Fruit fly (Drosophila melanogaster): Measurements from ENCODE around the gene CG14877.

Gene CG14877

DNA sequence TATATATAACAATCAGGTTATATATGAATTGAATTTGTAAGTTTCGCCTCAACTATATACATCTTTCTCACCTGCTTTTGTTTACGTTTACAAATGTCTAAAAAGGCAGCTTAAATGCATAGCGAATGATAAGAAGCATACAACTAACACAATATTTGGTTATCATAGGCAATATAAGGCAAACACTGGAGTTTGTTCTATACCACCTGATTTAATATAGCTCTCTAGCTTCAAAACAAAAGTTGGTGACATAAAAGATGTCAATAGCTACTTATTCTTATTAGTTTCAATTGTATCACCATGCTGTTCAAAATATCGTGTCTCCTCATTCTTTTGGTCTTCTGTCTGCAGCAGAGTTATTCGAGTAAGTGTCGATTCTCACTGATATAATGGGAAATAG lies 30.1 kb upstream of the CG14877 start (continued):
- 0 out of 3 replicates have a peak, but pooled peaks have one; percentile 56 for TF ChIP-seq ci (GFP tag; IDR thresholded peaks at IDR 0.05)
- TF ChIP-seq hb (GFP tag; IDR thresholded peaks at IDR 0.05; ENCODE audit: partially characterized antibody) = no peak
- peak; percentile 19 for TF ChIP-seq fd3F (GFP tag; optimal IDR thresholded peaks at IDR 0.05)
- peak; percentile 65 for TF ChIP-seq Asciz (GFP tag; optimal IDR thresholded peaks at IDR 0.05)
- TF ChIP-seq emc (GFP tag; optimal IDR thresholded peaks at IDR 0.05) = no peak
- TF ChIP-seq Rfx (GFP tag; IDR thresholded peaks at IDR 0.05) = peak; percentile 7; the same call in 1 of the 2 replicates
- TF ChIP-seq CG7987 (GFP tag; optimal IDR thresholded peaks at IDR 0.05) = no peak
- TF ChIP-seq CG17802 (tag; optimal IDR thresholded peaks at IDR 0.05) = no peak
- TF ChIP-seq CG15514 (GFP tag; optimal IDR thresholded peaks at IDR 0.05) = peak; percentile 36
- TF ChIP-seq C15 (GFP tag; IDR thresholded peaks at IDR 0.05) = no peak
- TF ChIP-seq CG2712 (tag; optimal IDR thresholded peaks at IDR 0.05) = no peak
- no peak for TF ChIP-seq sima (GFP tag; optimal IDR thresholded peaks at IDR 0.05)
- TF ChIP-seq PHDP (tag; optimal IDR thresholded peaks at IDR 0.05) = peak; percentile 23
- no peak for TF ChIP-seq GATAe (GFP tag; conservative IDR thresholded peaks at IDR 0.05)
- no peak for TF ChIP-seq CG13123 (GFP tag; optimal IDR thresholded peaks at IDR 0.05)
- TF ChIP-seq Sox102F (GFP tag; optimal IDR thresholded peaks at IDR 0.05) = peak; percentile 23
- no peak for TF ChIP-seq CG11247 (GFP tag; IDR thresholded peaks at IDR 0.05)
- peak; percentile 32 for TF ChIP-seq caup (GFP tag; optimal IDR thresholded peaks at IDR 0.05; ENCODE audit: severe bottlenecking)
- TF ChIP-seq CG17568 (GFP tag; optimal IDR thresholded peaks at IDR 0.05) = peak; percentile 6
- peak; percentile 20 for TF ChIP-seq Meics (GFP tag; optimal IDR thresholded peaks at IDR 0.05)
- peak; percentile 10 for TF ChIP-seq odd (GFP tag; optimal IDR thresholded peaks at IDR 0.05)
- TF ChIP-seq CG13894 (tag; optimal IDR thresholded peaks at IDR 0.05) = no peak
- no peak for TF ChIP-seq CG10959 (GFP tag; IDR thresholded peaks at IDR 0.05)
- no peak for TF ChIP-seq CG1233 (GFP tag; optimal IDR thresholded peaks at IDR 0.05)
- no peak for TF ChIP-seq jumu (GFP tag; optimal IDR thresholded peaks at IDR 0.05)
- no peak for TF ChIP-seq ham (GFP tag; IDR thresholded peaks at IDR 0.05)
- TF ChIP-seq CG7372 (GFP tag; IDR thresholded peaks at IDR 0.05) = no peak
- TF ChIP-seq Nf-YC (tag; optimal IDR thresholded peaks at IDR 0.05) = no peak
- no peak for TF ChIP-seq CG10431 (GFP tag; optimal IDR thresholded peaks at IDR 0.05)
- no peak for TF ChIP-seq btn (GFP tag; optimal IDR thresholded peaks at IDR 0.05)
- TF ChIP-seq chinmo (GFP tag; IDR thresholded peaks at IDR 0.05; ENCODE audit: partially characterized antibody) = no peak
- no peak for TF ChIP-seq lov (optimal IDR thresholded peaks at IDR 0.05)
- no peak for TF ChIP-seq lov (GFP tag; IDR thresholded peaks at IDR 0.05)
- peak; percentile 4 for TF ChIP-seq CG2875 (GFP tag; optimal IDR thresholded peaks at IDR 0.05)
- TF ChIP-seq CG17359 (tag; optimal IDR thresholded peaks at IDR 0.05) = peak; percentile 36
- no peak for TF ChIP-seq CG12299 (tag; optimal IDR thresholded peaks at IDR 0.05)
- TF ChIP-seq CG3065 (GFP tag; optimal IDR thresholded peaks at IDR 0.05) = no peak
- no peak for TF ChIP-seq rib (GFP tag; IDR thresholded peaks at IDR 0.05)
- no peak for TF ChIP-seq Atf6 (GFP tag; IDR thresholded peaks at IDR 0.05)
- no peak for TF ChIP-seq CG31365 (tag; optimal IDR thresholded peaks at IDR 0.05)
- no peak for TF ChIP-seq gsb (GFP tag; IDR thresholded peaks at IDR 0.05)
- TF ChIP-seq unpg (GFP tag; optimal IDR thresholded peaks at IDR 0.05) = peak; percentile 6
- TF ChIP-seq CG14710 (tag; optimal IDR thresholded peaks at IDR 0.05) = no peak
- TF ChIP-seq CG18599 (GFP tag; optimal IDR thresholded peaks at IDR 0.05) = no peak
- peak; percentile 13 for TF ChIP-seq CG4707 (GFP tag; optimal IDR thresholded peaks at IDR 0.05)
